Worm (Caenorhabditis elegans) whole organism, late embryonic: ENCODE results near the gene F23B2.7.

ENCODE experiments used
- C38D4.7 ChIP-seq: fragments of 200-800 bp; sonication (Bioruptor generic); optimal IDR thresholded peaks from 2 replicates; lab custom pipeline; 2018; ENCODE audit warnings: mild to moderate bottlenecking, missing genetic modification characterization, moderate library complexity, missing compliant biosample characterization
- F13H6.1 ChIP-seq: sonication (generic microtip); optimal IDR thresholded peaks from 2 replicates; lab custom pipeline; 2016; ENCODE audit warnings: missing genetic modification characterization, missing compliant biosample characterization
- T23F11.4 ChIP-seq: fragments of 200-800 bp; sonication (Bioruptor generic); optimal IDR thresholded peaks from 2 replicates; lab custom pipeline; 2018; ENCODE audit warnings: mild to moderate bottlenecking, missing genetic modification characterization, missing compliant biosample characterization
- ahr-1 ChIP-seq: sonication (generic microtip); optimal IDR thresholded peaks from 2 replicates; lab custom pipeline; 2016; ENCODE audit warnings: missing genetic modification characterization, missing compliant biosample characterization
- ceh-18 ChIP-seq: sonication (generic microtip); optimal IDR thresholded peaks from 2 replicates; lab custom pipeline; 2016; ENCODE audit warnings: missing genetic modification characterization, missing compliant biosample characterization
- ceh-2 ChIP-seq: sonication (generic microtip); optimal IDR thresholded peaks from 2 replicates; lab custom pipeline; 2016; ENCODE audit warnings: missing genotype, missing genetic modification characterization, missing compliant biosample characterization
- ceh-22 ChIP-seq: sonication (generic microtip); optimal IDR thresholded peaks from 2 replicates; lab custom pipeline; 2017; ENCODE audit warnings: missing biosample characterization, missing genetic modification characterization
- ceh-45 ChIP-seq: fragments of 200-800 bp; sonication (Bioruptor generic); IDR thresholded peaks from 2 replicates; pipeline ENCODE4 v1.3.6; 2022; ENCODE audit warnings: missing genetic modification reagents, missing genetic modification characterization, missing compliant biosample characterization
- ceh-6 ChIP-seq: fragments of 200-800 bp; sonication (Bioruptor generic); optimal IDR thresholded peaks from 2 replicates; lab custom pipeline; 2018; ENCODE audit warnings: mild to moderate bottlenecking, missing genetic modification characterization, missing compliant biosample characterization
- che-1 ChIP-seq: sonication (generic microtip); optimal IDR thresholded peaks from 2 replicates; lab custom pipeline; 2016; ENCODE audit warnings: mild to moderate bottlenecking, missing genetic modification characterization, missing compliant biosample characterization
- dmd-4 ChIP-seq: sonication (generic microtip); optimal IDR thresholded peaks from 2 replicates; lab custom pipeline; 2016; ENCODE audit warnings: borderline replicate concordance, missing genetic modification characterization, missing compliant biosample characterization
- elt-2 ChIP-seq: sonication (generic microtip); optimal IDR thresholded peaks from 2 replicates; lab custom pipeline; 2016; ENCODE audit warnings: missing genetic modification reagents, missing genetic modification characterization, missing compliant biosample characterization
- elt-4 ChIP-seq: sonication (generic microtip); optimal IDR thresholded peaks from 2 replicates; lab custom pipeline; 2016; ENCODE audit warnings: missing genetic modification characterization, missing compliant biosample characterization
- eyg-1 ChIP-seq: sonication (generic microtip); optimal IDR thresholded peaks from 2 replicates; lab custom pipeline; 2016; ENCODE audit warnings: missing genotype, missing genetic modification characterization, missing compliant biosample characterization
- fkh-10 ChIP-seq: fragments of 150-350 bp; optimal IDR thresholded peaks from 2 replicates; lab custom pipeline; 2014; ENCODE audit warnings: missing biosample characterization, missing genetic modification reagents, missing genetic modification characterization
- fkh-6 ChIP-seq: sonication (generic microtip); optimal IDR thresholded peaks from 2 replicates; lab custom pipeline; 2016; ENCODE audit warnings: missing genetic modification characterization, missing compliant biosample characterization
- hlh-13 ChIP-seq: fragments of 200-800 bp; sonication (Bioruptor generic); optimal IDR thresholded peaks from 2 replicates; lab custom pipeline; 2018; ENCODE audit warnings: mild to moderate bottlenecking, missing genetic modification characterization, missing compliant biosample characterization
- hlh-15 ChIP-seq: sonication (generic microtip); optimal IDR thresholded peaks from 2 replicates; lab custom pipeline; 2016; ENCODE audit warnings: missing genetic modification characterization, missing compliant biosample characterization
- madf-2 ChIP-seq: sonication (generic microtip); optimal IDR thresholded peaks from 2 replicates; lab custom pipeline; 2017; ENCODE audit warnings: missing genetic modification characterization, missing compliant biosample characterization
- mec-3 ChIP-seq: sonication (generic microtip); optimal IDR thresholded peaks from 2 replicates; lab custom pipeline; 2016; ENCODE audit warnings: borderline replicate concordance, missing genetic modification characterization, missing compliant biosample characterization
- nfya-1 ChIP-seq: sonication (generic microtip); optimal IDR thresholded peaks from 2 replicates; lab custom pipeline; 2017; ENCODE audit warnings: missing genetic modification characterization, mild to moderate bottlenecking, missing compliant biosample characterization, antibody characterized with exemption, moderate library complexity
- nhr-11 ChIP-seq: fragments of 150-350 bp; optimal IDR thresholded peaks from 2 replicates; lab custom pipeline; 2014; ENCODE audit warnings: missing biosample characterization, missing genetic modification characterization
- nhr-232 ChIP-seq: sonication (generic microtip); optimal IDR thresholded peaks from 2 replicates; lab custom pipeline; 2016; ENCODE audit warnings: missing genetic modification characterization, missing compliant biosample characterization
- pag-3 ChIP-seq: sonication (generic microtip); optimal IDR thresholded peaks from 2 replicates; lab custom pipeline; 2016; ENCODE audit warnings: missing compliant biosample characterization, missing genetic modification characterization, borderline replicate concordance
- pat-9 ChIP-seq: fragments of 200-800 bp; sonication (Bioruptor generic); optimal IDR thresholded peaks from 2 replicates; lab custom pipeline; 2018; ENCODE audit warnings: mild to moderate bottlenecking, missing genetic modification characterization, moderate library complexity, missing compliant biosample characterization
- pax-1 ChIP-seq: fragments of 150-350 bp; optimal IDR thresholded peaks from 2 replicates; lab custom pipeline; 2014; ENCODE audit warnings: missing biosample characterization, missing genetic modification characterization
- pha-2 ChIP-seq: sonication (generic microtip); optimal IDR thresholded peaks from 2 replicates; lab custom pipeline; 2017; ENCODE audit warnings: mild to moderate bottlenecking, missing genetic modification characterization, missing compliant biosample characterization
- pha-4 ChIP-seq: fragments of 150-350 bp; optimal IDR thresholded peaks from 2 replicates; lab custom pipeline; 2018; ENCODE audit warnings: missing biosample characterization, missing genetic modification reagents, missing genetic modification characterization
- pros-1 ChIP-seq: fragments of 150-350 bp; optimal IDR thresholded peaks from 2 replicates; lab custom pipeline; 2014; ENCODE audit warnings: missing biosample characterization, missing genetic modification reagents, missing genetic modification characterization
- ref-2 ChIP-seq: sonication (generic microtip); optimal IDR thresholded peaks from 2 replicates; lab custom pipeline; 2016; ENCODE audit warnings: missing genetic modification characterization, missing compliant biosample characterization
- rnt-1 ChIP-seq: sonication (generic microtip); optimal IDR thresholded peaks from 2 replicates; lab custom pipeline; 2016; ENCODE audit warnings: missing genetic modification characterization, missing compliant biosample characterization
- sdc-2 ChIP-seq: sonication (generic microtip); optimal IDR thresholded peaks from 2 replicates; lab custom pipeline; 2016; ENCODE audit warnings: missing genotype, missing genetic modification characterization, missing compliant biosample characterization
- sox-2 ChIP-seq: fragments of 200-800 bp; sonication (Bioruptor generic); IDR thresholded peaks from 2 replicates; pipeline ENCODE4 v1.3.6; 2022; ENCODE audit warnings: missing genetic modification reagents, missing genetic modification characterization, missing compliant biosample characterization
- sox-4 ChIP-seq: sonication (generic microtip); optimal IDR thresholded peaks from 2 replicates; lab custom pipeline; 2017; ENCODE audit warnings: mild to moderate bottlenecking, missing genetic modification characterization, inconsistent platforms, missing compliant biosample characterization
- syd-9 ChIP-seq: sonication (generic microtip); optimal IDR thresholded peaks from 2 replicates; lab custom pipeline; 2016; ENCODE audit warnings: mild to moderate bottlenecking, missing genetic modification characterization, moderate library complexity, missing compliant biosample characterization
- tbx-2 ChIP-seq: sonication (generic microtip); optimal IDR thresholded peaks from 2 replicates; lab custom pipeline; 2016; ENCODE audit warnings: missing genetic modification characterization, missing compliant biosample characterization
- ttx-3 ChIP-seq: sonication (generic microtip); optimal IDR thresholded peaks from 2 replicates; lab custom pipeline; 2016; ENCODE audit warnings: missing genetic modification reagents, missing genetic modification characterization, missing compliant biosample characterization
- unc-42 ChIP-seq: sonication (generic microtip); optimal IDR thresholded peaks from 2 replicates; lab custom pipeline; 2016; ENCODE audit warnings: missing genotype, missing genetic modification characterization, missing compliant biosample characterization
- unc-55 ChIP-seq: sonication (generic microtip); optimal IDR thresholded peaks from 2 replicates; lab custom pipeline; 2017; ENCODE audit warnings: missing biosample characterization, missing genetic modification reagents, missing genetic modification characterization
- unc-86 ChIP-seq: sonication (generic microtip); optimal IDR thresholded peaks from 2 replicates; lab custom pipeline; 2016; ENCODE audit warnings: missing genetic modification characterization, missing compliant biosample characterization
- zip-5 ChIP-seq: sonication (generic microtip); optimal IDR thresholded peaks from 2 replicates; lab custom pipeline; 2016; ENCODE audit warnings: missing genetic modification characterization, missing compliant biosample characterization

Gene F23B2.7

ce11 chrIV:9112019-9112418, 38.3 kb upstream of the F23B2.7 start:
- TF ChIP-seq sox-4 (tag; lab: Kevin White, UChicago) = no peak
- no peak for TF ChIP-seq pros-1 (tag; lab: Kevin White, UChicago)
- TF ChIP-seq pha-2 (tag; lab: Kevin White, UChicago) = no peak
- no peak for TF ChIP-seq ceh-45
- no peak for TF ChIP-seq ceh-22 (tag; lab: Kevin White, UChicago)
- no peak for TF ChIP-seq pag-3 (tag; lab: Kevin White, UChicago)
- TF ChIP-seq pat-9 (tag; lab: Kevin White, UChicago) = no peak
- no peak for TF ChIP-seq nhr-232 (tag; lab: Kevin White, UChicago)
- no peak for TF ChIP-seq ttx-3 (tag; lab: Kevin White, UChicago)
- no peak for TF ChIP-seq unc-42 (tag; lab: Kevin White, UChicago)
- no peak for TF ChIP-seq mec-3 (tag; lab: Kevin White, UChicago)
- no peak for TF ChIP-seq hlh-13 (GFP tag; lab: Kevin White, UChicago)
- TF ChIP-seq che-1 = no peak
- no peak for TF ChIP-seq C38D4.7 (GFP tag; lab: Kevin White, UChicago)
- TF ChIP-seq ceh-2 (tag; lab: Kevin White, UChicago) = no peak
- TF ChIP-seq ahr-1 (tag; lab: Kevin White, UChicago) = no peak

DNA sequence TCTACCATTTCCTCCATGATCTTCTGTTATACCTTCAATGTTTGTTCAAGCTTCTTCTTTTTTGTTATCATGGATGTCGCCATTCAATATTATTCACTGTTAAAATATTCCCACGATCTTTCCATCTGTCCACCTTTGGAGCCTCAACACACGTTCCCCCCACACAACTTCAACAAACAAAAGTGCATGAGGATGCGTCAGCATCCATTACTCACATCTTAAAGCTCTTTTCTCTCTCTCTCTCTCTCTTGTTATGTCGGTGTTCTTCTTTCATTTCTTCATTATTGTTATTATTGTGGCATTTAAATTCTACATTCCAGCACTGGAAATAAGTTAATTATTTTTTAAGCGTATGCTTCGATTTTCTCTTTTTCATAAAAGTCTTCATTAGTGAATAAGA, 36.2 kb upstream of the F23B2.7 start:
- no peak for TF ChIP-seq fkh-10 (GFP tag; lab: Kevin White, UChicago)
- TF ChIP-seq, all 69 proteins: peak for 0

- no peak for TF ChIP-seq pax-1
- TF ChIP-seq pat-9 (tag; lab: Kevin White, UChicago) = no peak
- no peak for TF ChIP-seq madf-2 (tag; lab: Kevin White, UChicago)
- no peak for TF ChIP-seq nfya-1 (tag; lab: Kevin White, UChicago)
- TF ChIP-seq, all 69 proteins: peak for 0
Observed at ce11 chrIV:9116452-9116851, 33.8 kb upstream of the F23B2.7 start.

ce11 chrIV:9117700-9118099, 32.6 kb upstream of the F23B2.7 start:
- TF ChIP-seq sox-2 (GFP tag; lab: Robert Waterston, UW) (no peak), hlh-15 (no peak), ceh-18 (tag; lab: Kevin White, UChicago) (no peak), elt-4 (tag; lab: Kevin White, UChicago) (no peak), F13H6.1 (no peak), T23F11.4 (GFP tag; lab: Kevin White, UChicago) (no peak), ceh-6 (GFP tag; lab: Kevin White, UChicago) (no peak), sox-4 (tag; lab: Kevin White, UChicago) (no peak), fkh-10 (GFP tag; lab: Kevin White, UChicago) (no peak)

DNA sequence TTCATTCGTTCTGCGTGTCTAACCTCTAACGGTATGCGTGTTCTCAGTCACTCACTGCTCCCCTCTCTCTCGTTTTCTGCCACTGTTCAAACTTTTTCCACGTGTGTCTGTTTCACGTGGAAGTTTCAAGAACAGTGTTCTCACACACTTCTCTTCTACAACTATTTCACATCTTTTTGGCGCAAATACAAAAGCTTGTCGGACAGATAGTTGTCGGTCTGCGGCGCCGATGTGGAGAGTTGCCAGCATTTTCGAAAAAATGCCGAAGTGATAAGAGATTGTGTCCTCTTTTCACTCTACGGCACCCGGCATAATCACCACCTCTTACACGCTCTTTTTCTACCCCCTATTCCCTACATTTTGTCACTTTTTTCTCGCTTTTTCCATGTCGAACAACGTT, 31.9 kb upstream of the F23B2.7 start:
- TF ChIP-seq unc-86 (tag; lab: Kevin White, UChicago) = no peak
- no peak for TF ChIP-seq ceh-2 (tag; lab: Kevin White, UChicago)
- TF ChIP-seq syd-9 = no peak
- TF ChIP-seq rnt-1 = no peak
- no peak for TF ChIP-seq elt-2 (tag; lab: Kevin White, UChicago)
- TF ChIP-seq ref-2 (tag; lab: Kevin White, UChicago) = no peak
- TF ChIP-seq nhr-11 (tag; lab: Kevin White, UChicago) = no peak
- no peak for TF ChIP-seq fkh-6 (tag; lab: Kevin White, UChicago)
- TF ChIP-seq F13H6.1 = no peak
- no peak for TF ChIP-seq dmd-4 (tag; lab: Kevin White, UChicago)
- no peak for TF ChIP-seq eyg-1 (tag; lab: Kevin White, UChicago)
- TF ChIP-seq zip-5 (tag; lab: Kevin White, UChicago) = no peak
- TF ChIP-seq tbx-2 (tag; lab: Kevin White, UChicago) = no peak
- TF ChIP-seq sdc-2 (tag; lab: Kevin White, UChicago) = no peak
- no peak for TF ChIP-seq pha-4
- no peak for TF ChIP-seq nhr-232 (tag; lab: Kevin White, UChicago)
- TF ChIP-seq C38D4.7 (GFP tag; lab: Kevin White, UChicago) = no peak
- TF ChIP-seq unc-55 (GFP tag; lab: Kevin White, UChicago) = no peak
- TF ChIP-seq, all 69 proteins: peak for 0
